Worm (Caenorhabditis elegans) whole organism, midembryonic: ENCODE results near the gene cutl-19.

Experiments
- T22C8.4 ChIP-seq: fragments of 200-800 bp; sonication (Bioruptor generic); IDR thresholded peaks from 2 replicates; pipeline ENCODE4 v1.3.6; 2022; ENCODE audit warnings: missing genetic modification characterization, missing compliant biosample characterization
- flt-1 ChIP-seq: fragments of 200-800 bp; sonication (Bioruptor generic); IDR thresholded peaks from 2 replicates; pipeline ENCODE4 v1.3.6; 2022; ENCODE audit warnings: missing genetic modification characterization, missing compliant biosample characterization
- klf-2 ChIP-seq: fragments of 200-800 bp; sonication (Bioruptor generic); conservative IDR thresholded peaks from 2 replicates; pipeline ENCODE4 v1.3.6; 2022; ENCODE audit warnings: missing genetic modification reagents, missing genetic modification characterization, missing compliant biosample characterization
- med-1 ChIP-seq: sonication (generic microtip); optimal IDR thresholded peaks from 2 replicates; lab custom pipeline; 2017; ENCODE audit warnings: missing genetic modification characterization, mild to moderate bottlenecking, missing compliant biosample characterization, antibody characterized with exemption, missing genetic modification reagents; ENCODE audit not compliant: insufficient read depth
- ref-1 ChIP-seq: fragments of 200-800 bp; sonication (Bioruptor generic); conservative IDR thresholded peaks from 2 replicates; pipeline ENCODE4 v1.3.6; 2022; ENCODE audit warnings: missing genetic modification reagents, missing genetic modification characterization, missing compliant biosample characterization
- tab-1 ChIP-seq: fragments of 200-800 bp; sonication (Bioruptor generic); IDR thresholded peaks from 2 replicates; pipeline ENCODE4 v1.3.6; 2022; ENCODE audit warnings: missing genetic modification characterization, missing compliant biosample characterization
- ztf-29 ChIP-seq: fragments of 200-800 bp; sonication (Bioruptor generic); IDR thresholded peaks from 2 replicates; pipeline ENCODE4 v1.3.6; 2022; ENCODE audit warnings: missing genetic modification reagents, missing genetic modification characterization, missing compliant biosample characterization

DNA sequence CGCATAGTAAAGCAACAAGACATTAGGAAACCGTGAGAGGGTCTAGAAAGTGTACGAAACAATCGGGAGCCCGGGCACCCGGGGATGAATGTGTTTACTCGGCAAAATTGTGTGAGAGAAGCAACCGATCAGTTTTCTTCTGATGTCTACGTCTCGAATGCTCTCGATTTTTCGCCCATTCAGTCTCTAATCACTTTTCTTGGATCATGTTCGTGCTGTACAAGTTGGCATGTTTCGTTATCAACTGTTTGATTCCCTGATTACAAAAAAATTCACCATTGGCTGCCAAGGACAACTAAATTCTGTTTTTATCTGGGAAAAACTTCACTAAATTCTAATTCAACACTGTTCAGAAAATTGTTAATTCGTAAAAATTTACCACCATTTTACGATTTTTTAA is 36.8 kb downstream of the cutl-19 start:
- TF ChIP-seq flt-1 (GFP tag; lab: Robert Waterston, UW) = no peak
- no peak for TF ChIP-seq med-1 (GFP tag; lab: Kevin White, UChicago)
- TF ChIP-seq klf-2 (GFP tag; lab: Robert Waterston, UW) = no peak
- TF ChIP-seq ztf-29 = no peak
- no peak for TF ChIP-seq tab-1 (GFP tag; lab: Robert Waterston, UW)
- TF ChIP-seq ref-1 = no peak
- TF ChIP-seq T22C8.4 (GFP tag; lab: Robert Waterston, UW) = no peak
